Fruit fly (Drosophila melanogaster) whole organism, wandering third instar larva: ENCODE results near the gene CG43145.

Experiments used
- Dif ChIP-seq: fragments of 200-275, 200-300 bp; sonication (Bioruptor generic); optimal IDR thresholded peaks from 2 replicates; lab custom pipeline; 2018; ENCODE audit warnings: missing biosample characterization, missing genetic modification characterization; ENCODE audit not compliant: partially characterized antibody
- Hr78 ChIP-seq: fragments of >200 bp; optimal IDR thresholded peaks from 2 replicates; lab custom pipeline; 2017; ENCODE audit warnings: missing biosample characterization, missing genetic modification characterization
- Jra ChIP-seq: sonication (Bioruptor generic); optimal IDR thresholded peaks from 2 replicates; lab custom pipeline; 2016; ENCODE audit warnings: missing biosample characterization, missing genetic modification characterization
- Myc ChIP-seq: fragments of >200 bp; optimal IDR thresholded peaks from 2 replicates; lab custom pipeline; 2017
- OdsH ChIP-seq: fragments of 200-800 bp; sonication (Bioruptor generic); optimal IDR thresholded peaks from 2 replicates; lab custom pipeline; 2016; ENCODE audit warnings: missing biosample characterization, mild to moderate bottlenecking, missing genetic modification characterization
- dmrt93B ChIP-seq: fragments of 200-800 bp; sonication (Bioruptor generic); optimal IDR thresholded peaks from 2 replicates; lab custom pipeline; 2018; ENCODE audit warnings: missing biosample characterization, mild to moderate bottlenecking, missing genetic modification characterization

DNA sequence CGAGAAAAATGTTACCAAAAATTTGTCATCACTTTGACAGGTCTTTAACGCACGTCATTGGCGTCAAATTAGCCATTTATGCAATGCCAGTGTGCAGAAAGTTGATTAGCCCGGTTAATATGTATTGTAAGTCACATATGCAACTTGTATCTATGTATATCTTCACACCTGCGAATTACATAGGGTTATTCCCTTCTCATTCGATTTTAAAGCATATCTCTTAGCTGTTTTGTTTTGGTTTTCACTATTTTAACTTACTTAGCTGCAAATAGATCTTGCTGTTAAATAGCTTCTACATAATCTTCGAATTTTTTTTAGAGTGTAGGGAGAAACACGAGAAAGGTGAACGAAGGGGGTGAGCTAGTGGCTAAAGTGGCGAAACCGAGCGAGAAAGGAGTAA lies 29.4 kb downstream of the CG43145 start:
- no peak for TF ChIP-seq OdsH
- TF ChIP-seq Dif (GFP tag; lab: Kevin White, UChicago) = no peak
- TF ChIP-seq Myc (lab: Kevin White, UChicago) = no peak
- no peak for TF ChIP-seq Jra (GFP tag; lab: Kevin White, UChicago)
- no peak for TF ChIP-seq Hr78 (GFP tag; lab: Kevin White, UChicago)
- TF ChIP-seq dmrt93B (GFP tag; lab: Kevin White, UChicago) = no peak
